Worm (Caenorhabditis elegans) whole organism, mixed stage, embryonic: Measurements from ENCODE around the gene jkk-1.

Experiments
- ceh-39 ChIP-seq: fragments of 150-350 bp; optimal IDR thresholded peaks from 2 replicates; lab custom pipeline; 2014; ENCODE audit warnings: missing biosample characterization, missing genetic modification characterization
- drap-1 ChIP-seq: fragments of 200-800 bp; sonication (Bioruptor generic); optimal IDR thresholded peaks from 3 replicates; lab custom pipeline; 2018; ENCODE audit warnings: mild to moderate bottlenecking, missing genetic modification characterization, missing compliant biosample characterization
- lsy-2 ChIP-seq: fragments of 150-350 bp; optimal IDR thresholded peaks from 2 replicates; lab custom pipeline; 2014; ENCODE audit warnings: missing biosample characterization, missing genetic modification characterization
- nhr-237 ChIP-seq: fragments of 150-350 bp; optimal IDR thresholded peaks from 2 replicates; lab custom pipeline; 2014; ENCODE audit warnings: missing biosample characterization, missing genetic modification characterization
- nhr-28 ChIP-seq: fragments of 150-350 bp; optimal IDR thresholded peaks from 2 replicates; lab custom pipeline; 2014; ENCODE audit warnings: missing biosample characterization, missing genetic modification characterization
- pha-4 ChIP-seq: fragments of 150-350 bp; optimal IDR thresholded peaks from 2 replicates; lab custom pipeline; 2018; ENCODE audit warnings: missing biosample characterization, missing genetic modification reagents, missing genetic modification characterization
- ztf-11 ChIP-seq: fragments of 150-350 bp; optimal IDR thresholded peaks from 2 replicates; lab custom pipeline; 2014; ENCODE audit warnings: missing biosample characterization, missing genetic modification characterization

DNA sequence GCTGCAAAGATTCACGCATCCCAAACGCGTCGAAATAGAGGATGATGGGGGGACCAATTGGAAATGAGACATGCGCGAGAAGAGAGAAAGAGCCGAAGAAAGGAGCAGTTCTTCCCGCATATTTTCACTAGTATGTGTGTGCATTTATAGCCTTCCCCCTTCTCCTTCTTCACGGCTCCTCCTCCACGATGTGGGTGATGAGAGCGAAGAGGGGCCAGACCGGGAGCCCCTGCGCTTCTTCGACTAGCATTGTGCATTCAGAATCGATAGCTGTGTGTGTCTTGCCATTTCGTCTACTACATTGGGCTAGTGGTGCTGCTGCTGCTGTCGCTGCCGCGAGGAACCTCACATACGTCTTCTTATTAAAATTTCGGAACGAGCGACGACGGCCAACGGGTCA is at the start of gene jkk-1:
- no peak for TF ChIP-seq ztf-11 (tag; lab: Kevin White, UChicago)
- TF ChIP-seq nhr-28: no peak
- TF ChIP-seq lsy-2: no peak
- no peak for TF ChIP-seq ceh-39
- no peak for TF ChIP-seq nhr-237
- TF ChIP-seq pha-4: no peak
- peak; percentile 33 for TF ChIP-seq drap-1 (GFP tag; lab: Kevin White, UChicago)
